Worm (Caenorhabditis elegans): ENCODE measurements around the gene C49H3.4.

The C49H3.4 gene

ce11 chrIV:7881726-7882125 is 33.4 kb upstream of the C49H3.4 start, which contains the start of gene atic-1:
atic-1 (plus strand) TSS chrIV:7882026.
- TF ChIP-seq tbx-11 (GFP tag; IDR thresholded peaks at IDR 0.05) (no peak), F13C5.2 (tag; optimal IDR thresholded peaks at IDR 0.05) (no peak), ceh-36 (tag; optimal IDR thresholded peaks at IDR 0.05) (no peak), tra-4 (tag; optimal IDR thresholded peaks at IDR 0.05) (no peak), ets-7 (tag; optimal IDR thresholded peaks at IDR 0.05) (no peak), B0310.2 (tag; optimal IDR thresholded peaks at IDR 0.05) (no peak), pes-1 (GFP tag; IDR thresholded peaks at IDR 0.05) (no peak), ceh-13 (GFP tag; optimal IDR thresholded peaks at IDR 0.05) (no peak), sea-1 (GFP tag; conservative IDR thresholded peaks at IDR 0.05) (no peak)

DNA sequence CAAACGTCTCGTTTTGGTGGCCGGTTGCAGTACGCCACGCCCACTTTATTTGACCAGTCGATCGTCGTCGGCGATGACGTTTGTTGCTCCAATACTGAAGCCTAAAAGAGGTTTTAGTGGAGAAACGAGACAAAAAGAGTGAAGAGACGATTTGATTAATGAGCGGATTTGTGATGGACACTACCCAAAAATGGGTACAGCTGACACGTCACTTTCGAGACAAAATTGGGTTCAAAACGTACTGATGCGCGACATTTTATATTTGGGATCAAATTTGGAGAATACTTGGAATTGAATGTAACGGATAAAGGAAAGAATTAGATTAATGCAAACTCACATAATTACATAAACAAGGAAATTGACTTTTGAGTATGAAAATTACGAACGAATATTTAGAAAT is 17.6 kb upstream of the C49H3.4 start, which contains the start of gene ilys-4:
ilys-4 (minus strand) TSS at position 101 of the 400 bp plus-strand sequence.
- no peak for TF ChIP-seq tbx-11 (GFP tag; IDR thresholded peaks at IDR 0.05)

ce11 chrIV:7897953-7898352 is 17.1 kb upstream of the C49H3.4 start:
- no peak for TF ChIP-seq tbx-37 (GFP tag; conservative IDR thresholded peaks at IDR 0.05)
- no peak for TF ChIP-seq aly-1 (tag; optimal IDR thresholded peaks at IDR 0.05)
- TF ChIP-seq tbx-11 (GFP tag; IDR thresholded peaks at IDR 0.05) = no peak
- no peak for TF ChIP-seq ama-1 (optimal IDR thresholded peaks at IDR 0.05)
- no peak for TF ChIP-seq B0310.2 (tag; optimal IDR thresholded peaks at IDR 0.05)
- no peak for TF ChIP-seq ets-7 (tag; optimal IDR thresholded peaks at IDR 0.05)
- no peak for TF ChIP-seq ceh-36 (tag; optimal IDR thresholded peaks at IDR 0.05)
- no peak for TF ChIP-seq sea-1 (GFP tag; conservative IDR thresholded peaks at IDR 0.05)
- no peak for TF ChIP-seq tra-4 (tag; optimal IDR thresholded peaks at IDR 0.05)
- TF ChIP-seq pes-1 (GFP tag; IDR thresholded peaks at IDR 0.05) = no peak

- TF ChIP-seq hmg-4 (GFP tag; optimal IDR thresholded peaks at IDR 0.05) = no peak
- TF ChIP-seq tbx-37 (GFP tag; conservative IDR thresholded peaks at IDR 0.05) = no peak
- no peak for TF ChIP-seq flt-1 (GFP tag; IDR thresholded peaks at IDR 0.05)
- TF ChIP-seq sea-1 (GFP tag; conservative IDR thresholded peaks at IDR 0.05) = no peak
- no peak for TF ChIP-seq F13C5.2 (tag; optimal IDR thresholded peaks at IDR 0.05)
- TF ChIP-seq tra-4 (tag; optimal IDR thresholded peaks at IDR 0.05) = no peak
- no peak for TF ChIP-seq ets-7 (tag; optimal IDR thresholded peaks at IDR 0.05)
- no peak for TF ChIP-seq tbx-11 (GFP tag; IDR thresholded peaks at IDR 0.05)
- TF ChIP-seq aly-1 (tag; optimal IDR thresholded peaks at IDR 0.05) = no peak
- no peak for TF ChIP-seq ceh-13 (GFP tag; optimal IDR thresholded peaks at IDR 0.05)
- no peak for TF ChIP-seq ama-1 (optimal IDR thresholded peaks at IDR 0.05)
- no peak for TF ChIP-seq hnd-1 (tag; optimal IDR thresholded peaks at IDR 0.05)
- no peak for TF ChIP-seq B0310.2 (tag; optimal IDR thresholded peaks at IDR 0.05)
- no peak for TF ChIP-seq ceh-36 (tag; optimal IDR thresholded peaks at IDR 0.05)
Measured at ce11 chrIV:7898489-7898888, 16.6 kb upstream of the C49H3.4 start.

DNA sequence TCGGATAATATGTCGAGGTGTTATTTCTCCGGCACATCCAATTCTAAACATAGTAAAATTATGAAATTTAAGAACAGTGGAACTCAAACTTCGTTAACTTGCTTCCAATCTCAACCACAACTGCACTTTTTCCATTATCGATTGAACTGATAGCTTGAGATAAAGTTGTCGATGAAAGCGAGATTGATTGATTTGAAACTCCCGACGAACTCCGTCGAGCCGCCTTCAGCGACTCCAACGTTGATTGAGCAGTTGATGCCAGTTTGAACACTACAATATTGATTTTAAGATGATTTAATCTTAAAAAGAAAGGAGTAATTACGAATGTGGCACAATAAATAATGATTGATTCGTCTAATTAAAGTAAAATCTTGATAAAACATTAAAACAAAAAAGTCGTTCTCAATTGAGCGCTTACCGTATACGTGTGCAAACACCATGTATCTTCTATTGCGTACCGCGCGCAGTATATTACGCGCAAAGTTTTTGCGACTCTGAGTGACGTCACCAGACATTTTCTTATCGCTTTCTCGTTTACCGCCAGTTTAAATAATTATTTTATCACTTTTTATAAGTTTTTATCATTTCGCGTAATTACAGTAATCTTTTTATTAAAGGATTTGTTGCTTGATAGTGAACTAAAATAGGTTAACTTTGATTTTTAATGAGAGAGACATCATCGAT is 12.7 kb upstream of the C49H3.4 start, which contains the start of gene arp-11:
arp-11 (minus strand) TSS at position 51 of the 684 bp plus-strand sequence.
- TF ChIP-seq tbx-37 (GFP tag; conservative IDR thresholded peaks at IDR 0.05) = no peak
- peak; percentile 24 for TF ChIP-seq F13C5.2 (tag; optimal IDR thresholded peaks at IDR 0.05)

DNA sequence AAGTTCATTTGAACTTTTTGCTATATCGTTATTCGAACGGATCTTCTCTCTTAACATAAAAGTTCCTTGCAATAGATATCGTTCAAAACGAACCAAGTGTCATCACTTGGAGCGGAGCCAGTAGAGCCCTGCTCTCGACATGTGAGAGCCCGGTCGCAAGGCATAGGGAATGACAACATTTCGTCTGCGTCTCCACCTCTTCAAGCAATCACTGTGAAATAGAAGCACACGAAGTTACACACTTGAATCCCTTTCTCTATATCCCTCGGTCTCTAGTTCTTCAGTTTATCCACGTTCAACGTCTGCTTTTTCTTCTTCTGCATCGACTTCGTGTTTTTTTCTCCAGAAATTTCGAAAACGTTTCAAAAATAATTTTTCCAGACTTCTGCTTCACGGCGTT is 11.7 kb upstream of the C49H3.4 start, which contains the start of gene C49H3.6:
C49H3.6 (plus strand) TSS at position 380 of the 400 bp plus-strand sequence.
- TF ChIP-seq ets-7 (tag; optimal IDR thresholded peaks at IDR 0.05) (no peak), pes-1 (GFP tag; IDR thresholded peaks at IDR 0.05) (no peak), F13C5.2 (tag; optimal IDR thresholded peaks at IDR 0.05) (no peak), flt-1 (GFP tag; IDR thresholded peaks at IDR 0.05) (no peak), sea-1 (GFP tag; conservative IDR thresholded peaks at IDR 0.05) (no peak), B0310.2 (tag; optimal IDR thresholded peaks at IDR 0.05) (no peak), hmbx-1 (tag; optimal IDR thresholded peaks at IDR 0.05) (no peak), tbx-37 (GFP tag; conservative IDR thresholded peaks at IDR 0.05) (no peak), hmg-4 (GFP tag; optimal IDR thresholded peaks at IDR 0.05) (no peak), ama-1 (optimal IDR thresholded peaks at IDR 0.05) (no peak), tbx-11 (GFP tag; IDR thresholded peaks at IDR 0.05) (no peak), scrt-1 (GFP tag; IDR thresholded peaks at IDR 0.05) (no peak), ceh-36 (tag; optimal IDR thresholded peaks at IDR 0.05) (no peak), hnd-1 (tag; optimal IDR thresholded peaks at IDR 0.05) (no peak), aly-1 (tag; optimal IDR thresholded peaks at IDR 0.05) (no peak), ceh-13 (GFP tag; optimal IDR thresholded peaks at IDR 0.05) (no peak), tra-4 (tag; optimal IDR thresholded peaks at IDR 0.05) (no peak)

DNA sequence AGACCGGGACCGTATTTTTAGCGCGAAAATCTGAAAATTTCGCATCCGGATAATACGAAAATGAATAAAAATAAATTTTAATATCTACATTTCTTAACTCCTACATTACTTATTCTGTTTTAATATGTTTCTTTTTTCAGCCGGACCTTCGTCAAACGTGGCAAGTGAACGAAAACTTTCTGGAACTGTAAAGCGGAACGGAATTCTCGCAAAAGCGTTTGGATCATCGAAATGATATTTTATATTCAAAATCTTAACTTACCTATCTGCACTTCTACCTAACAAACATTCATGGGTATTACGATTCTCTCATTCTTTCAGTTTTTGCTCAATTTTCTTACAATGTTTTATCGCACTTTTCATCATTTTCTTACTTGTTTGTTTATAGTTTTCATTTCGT is 8.4 kb upstream of the C49H3.4 start:
- TF ChIP-seq F13C5.2 (tag; optimal IDR thresholded peaks at IDR 0.05) (no peak), scrt-1 (GFP tag; IDR thresholded peaks at IDR 0.05) (no peak), hmbx-1 (tag; optimal IDR thresholded peaks at IDR 0.05) (no peak), tbx-37 (GFP tag; conservative IDR thresholded peaks at IDR 0.05) (no peak), sea-1 (GFP tag; conservative IDR thresholded peaks at IDR 0.05) (no peak), ceh-13 (GFP tag; optimal IDR thresholded peaks at IDR 0.05) (no peak), tra-4 (tag; optimal IDR thresholded peaks at IDR 0.05) (no peak)

ce11 chrIV:7909455-7910141 is 5.5 kb upstream of the C49H3.4 start:
- TF ChIP-seq hmg-4 (GFP tag; optimal IDR thresholded peaks at IDR 0.05) (peak; percentile 31), scrt-1 (GFP tag; IDR thresholded peaks at IDR 0.05) (no peak)
